Worm (Caenorhabditis elegans) whole organism, midembryonic: Measurements from ENCODE around the gene B0432.11.

Experiments used
- T22C8.4 ChIP-seq: fragments of 200-800 bp; sonication (Bioruptor generic); IDR thresholded peaks from 2 replicates; pipeline ENCODE4 v1.3.6; 2022; ENCODE audit warnings: missing genetic modification characterization, missing compliant biosample characterization
- cog-1 ChIP-seq: sonication (generic microtip); optimal IDR thresholded peaks from 2 replicates; lab custom pipeline; 2016; ENCODE audit warnings: missing genetic modification characterization, missing compliant biosample characterization
- flt-1 ChIP-seq: fragments of 200-800 bp; sonication (Bioruptor generic); IDR thresholded peaks from 2 replicates; pipeline ENCODE4 v1.3.6; 2022; ENCODE audit warnings: missing genetic modification characterization, missing compliant biosample characterization
- klf-2 ChIP-seq: fragments of 200-800 bp; sonication (Bioruptor generic); conservative IDR thresholded peaks from 2 replicates; pipeline ENCODE4 v1.3.6; 2022; ENCODE audit warnings: missing genetic modification reagents, missing genetic modification characterization, missing compliant biosample characterization
- med-1 ChIP-seq: sonication (generic microtip); optimal IDR thresholded peaks from 2 replicates; lab custom pipeline; 2017; ENCODE audit warnings: missing genetic modification characterization, mild to moderate bottlenecking, missing compliant biosample characterization, antibody characterized with exemption, missing genetic modification reagents; ENCODE audit not compliant: insufficient read depth
- ref-1 ChIP-seq: fragments of 200-800 bp; sonication (Bioruptor generic); conservative IDR thresholded peaks from 2 replicates; pipeline ENCODE4 v1.3.6; 2022; ENCODE audit warnings: missing genetic modification reagents, missing genetic modification characterization, missing compliant biosample characterization
- tab-1 ChIP-seq: fragments of 200-800 bp; sonication (Bioruptor generic); IDR thresholded peaks from 2 replicates; pipeline ENCODE4 v1.3.6; 2022; ENCODE audit warnings: missing genetic modification characterization, missing compliant biosample characterization
- ztf-23 ChIP-seq: fragments of 200-800 bp; sonication (Bioruptor generic); IDR thresholded peaks from 2 replicates; pipeline ENCODE4 v1.3.6; 2022; ENCODE audit warnings: missing genetic modification reagents, missing genetic modification characterization, missing compliant biosample characterization
- ztf-29 ChIP-seq: fragments of 200-800 bp; sonication (Bioruptor generic); IDR thresholded peaks from 2 replicates; pipeline ENCODE4 v1.3.6; 2022; ENCODE audit warnings: missing genetic modification reagents, missing genetic modification characterization, missing compliant biosample characterization

B0432.11 gene

ce11 chrII:278636-279035 is 15.9 kb downstream of the B0432.11 start, which contains the start of gene B0432.8:
TSS of gene B0432.8 (minus strand) at chrII:278736.
- no peak for TF ChIP-seq flt-1
- TF ChIP-seq ztf-29 = no peak
- no peak for TF ChIP-seq cog-1 (tag; lab: Kevin White, UChicago)
- TF ChIP-seq med-1 (GFP tag; lab: Kevin White, UChicago) = no peak
- no peak for TF ChIP-seq T22C8.4 (GFP tag; lab: Robert Waterston, UW)
- no peak for TF ChIP-seq ztf-23 (GFP tag; lab: Robert Waterston, UW)
- TF ChIP-seq ref-1 (GFP tag; lab: Robert Waterston, UW) = no peak
- TF ChIP-seq tab-1 (GFP tag; lab: Robert Waterston, UW) = no peak
- no peak for TF ChIP-seq klf-2

ce11 chrII:273872-274271 is 20.6 kb downstream of the B0432.11 start, which contains the start of gene B0432.7:
TSS of gene B0432.7 (minus strand) at chrII:273972.
- TF ChIP-seq ref-1 (GFP tag; lab: Robert Waterston, UW) (no peak), cog-1 (tag; lab: Kevin White, UChicago) (no peak), ztf-23 (GFP tag; lab: Robert Waterston, UW) (no peak), med-1 (GFP tag; lab: Kevin White, UChicago) (no peak), flt-1 (no peak), tab-1 (GFP tag; lab: Robert Waterston, UW) (no peak), T22C8.4 (GFP tag; lab: Robert Waterston, UW) (no peak), klf-2 (no peak), ztf-29 (no peak)

ce11 chrII:264053-264452 is 30.5 kb downstream of the B0432.11 start, which contains the start of gene B0432.14:
TSS of gene B0432.14 (plus strand) at chrII:264353.
- TF ChIP-seq flt-1 (no peak), ztf-29 (no peak), T22C8.4 (GFP tag; lab: Robert Waterston, UW) (no peak), tab-1 (GFP tag; lab: Robert Waterston, UW) (no peak), med-1 (GFP tag; lab: Kevin White, UChicago) (no peak), cog-1 (tag; lab: Kevin White, UChicago) (no peak), ref-1 (GFP tag; lab: Robert Waterston, UW) (no peak), klf-2 (no peak), ztf-23 (GFP tag; lab: Robert Waterston, UW) (no peak)

ce11 chrII:263563-263962 is 30.9 kb downstream of the B0432.11 start, which contains the start of gene scc-2:
TSS of gene scc-2 (minus strand) at chrII:263663.
- no peak for TF ChIP-seq ztf-23 (GFP tag; lab: Robert Waterston, UW)
- no peak for TF ChIP-seq T22C8.4 (GFP tag; lab: Robert Waterston, UW)
- no peak for TF ChIP-seq ztf-29
- no peak for TF ChIP-seq ref-1 (GFP tag; lab: Robert Waterston, UW)
- no peak for TF ChIP-seq med-1 (GFP tag; lab: Kevin White, UChicago)
- TF ChIP-seq cog-1 (tag; lab: Kevin White, UChicago) = no peak
- TF ChIP-seq tab-1 (GFP tag; lab: Robert Waterston, UW) = no peak
- TF ChIP-seq flt-1 = no peak
- no peak for TF ChIP-seq klf-2

- TF ChIP-seq ztf-23 (GFP tag; lab: Robert Waterston, UW) (no peak), flt-1 (no peak), med-1 (GFP tag; lab: Kevin White, UChicago) (no peak), tab-1 (GFP tag; lab: Robert Waterston, UW) (no peak), klf-2 (no peak), T22C8.4 (GFP tag; lab: Robert Waterston, UW) (no peak), cog-1 (tag; lab: Kevin White, UChicago) (no peak), ztf-29 (no peak), ref-1 (GFP tag; lab: Robert Waterston, UW) (no peak)
These were observed 37.0 kb downstream of the B0432.11 start, which contains the start of gene cat-2 for ce11 chrII:257519-257918. TSS of gene cat-2 (plus strand) at chrII:257819.

- peak; percentile 84 for TF ChIP-seq ztf-29
- TF ChIP-seq flt-1 = peak; percentile 89
- peak; percentile 83 for TF ChIP-seq med-1 (GFP tag; lab: Kevin White, UChicago)
- TF ChIP-seq cog-1 (tag; lab: Kevin White, UChicago) = peak; percentile 88
- peak; percentile 58 for TF ChIP-seq klf-2
- TF ChIP-seq ref-1 (GFP tag; lab: Robert Waterston, UW) = peak; percentile 55; the same call in 1 of the 2 replicates
- peak; percentile 87 for TF ChIP-seq ztf-23 (GFP tag; lab: Robert Waterston, UW)
- peak; percentile 82 for TF ChIP-seq tab-1 (GFP tag; lab: Robert Waterston, UW)
- TF ChIP-seq T22C8.4 (GFP tag; lab: Robert Waterston, UW) = peak; percentile 93
These were observed 39.4 kb downstream of the B0432.11 start for ce11 chrII:255124-255523.

ce11 chrII:247736-248135 is 46.8 kb downstream of the B0432.11 start:
- TF ChIP-seq med-1 (GFP tag; lab: Kevin White, UChicago) = no peak
- no peak for TF ChIP-seq ztf-29
- TF ChIP-seq cog-1 (tag; lab: Kevin White, UChicago) = no peak
- no peak for TF ChIP-seq T22C8.4 (GFP tag; lab: Robert Waterston, UW)
- TF ChIP-seq tab-1 (GFP tag; lab: Robert Waterston, UW) = no peak
- no peak for TF ChIP-seq flt-1
- TF ChIP-seq ref-1 (GFP tag; lab: Robert Waterston, UW) = no peak
- no peak for TF ChIP-seq klf-2
- TF ChIP-seq ztf-23 (GFP tag; lab: Robert Waterston, UW) = no peak
